Worm (Caenorhabditis elegans): ENCODE results near the gene ben-1.

ben-1 gene

DNA sequence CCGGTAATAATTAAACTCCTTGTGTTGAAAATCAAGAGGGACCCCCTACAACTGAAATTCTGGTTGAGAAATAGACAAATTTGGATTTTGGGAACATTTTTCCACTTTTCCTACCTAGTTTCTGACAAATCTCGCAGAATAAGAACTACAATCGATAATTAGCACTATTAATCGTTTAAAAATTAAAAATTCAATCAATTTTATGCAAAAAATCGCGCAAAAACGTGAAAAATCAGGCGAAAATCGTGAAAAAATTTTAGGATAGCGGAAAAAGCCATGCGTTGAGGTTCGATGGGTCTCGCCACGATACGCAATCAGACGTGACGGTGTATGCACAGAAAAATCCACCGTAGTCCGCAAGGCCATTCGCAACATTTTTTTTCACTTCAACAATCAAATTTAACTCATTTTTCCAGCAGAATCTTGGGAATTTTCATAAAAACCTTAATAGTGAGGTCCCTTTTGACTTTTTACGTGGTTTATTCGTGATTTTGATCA lies 36.3 kb downstream of the ben-1 start, which contains the start of gene lias-1:
lias-1 (minus strand) TSS at position 51 of the 498 bp plus-strand sequence.
- no peak for TF ChIP-seq tag-97 (GFP tag; IDR thresholded peaks at IDR 0.05)
- TF ChIP-seq nhr-28 (tag; optimal IDR thresholded peaks at IDR 0.05) = peak; percentile 68
- TF ChIP-seq unc-62 (GFP tag; optimal IDR thresholded peaks at IDR 0.05 in 1 of 2) = peak in 1 of 2 experiments; percentile 89
- TF ChIP-seq unc-62 (tag; optimal IDR thresholded peaks at IDR 0.05) = no peak
- TF ChIP-seq nhr-6 (tag; optimal IDR thresholded peaks at IDR 0.05) = peak; percentile 73
- TF ChIP-seq tra-1 (GFP tag; IDR thresholded peaks at IDR 0.05) = no peak
- TF ChIP-seq mdt-29 (GFP tag; IDR thresholded peaks at IDR 0.05) = no peak
- TF ChIP-seq zip-11 (GFP tag; IDR thresholded peaks at IDR 0.05) = no peak
- TF ChIP-seq ceh-62 (tag; optimal IDR thresholded peaks at IDR 0.05) = no peak
- peak; percentile 8 for TF ChIP-seq unc-130 (GFP tag; optimal IDR thresholded peaks at IDR 0.05)
- TF ChIP-seq F37D6.2 (tag; optimal IDR thresholded peaks at IDR 0.05) = no peak
- TF ChIP-seq nhr-48 (tag; optimal IDR thresholded peaks at IDR 0.05) = no peak
- no peak for TF ChIP-seq ZK337.2 (GFP tag; IDR thresholded peaks at IDR 0.05)
- TF ChIP-seq lsy-2 (tag; optimal IDR thresholded peaks at IDR 0.05) = peak; percentile 83 to 98
- no peak for TF ChIP-seq set-16 (GFP tag; IDR thresholded peaks at IDR 0.05)
- TF ChIP-seq Y5F2A.4 (GFP tag; optimal IDR thresholded peaks at IDR 0.05) = no peak
- TF ChIP-seq Y48G9A.11 (GFP tag; IDR thresholded peaks at IDR 0.05) = no peak
- no peak for TF ChIP-seq saeg-2 (GFP tag; IDR thresholded peaks at IDR 0.05)
- TF ChIP-seq F10B5.3 (tag; optimal IDR thresholded peaks at IDR 0.05) = no peak
- peak; percentile 83 for TF ChIP-seq lin-38 (GFP tag; IDR thresholded peaks at IDR 0.05)
- no peak for TF ChIP-seq nhr-42 (GFP tag; IDR thresholded peaks at IDR 0.05)
- no peak for TF ChIP-seq snpc-4 (tag; optimal IDR thresholded peaks at IDR 0.05)
- no peak for TF ChIP-seq Y75B8A.6 (GFP tag; IDR thresholded peaks at IDR 0.05)
- TF ChIP-seq unc-39 (tag; optimal IDR thresholded peaks at IDR 0.05) = no peak
- TF ChIP-seq D1046.2 (GFP tag; IDR thresholded peaks at IDR 0.05) = no peak
- TF ChIP-seq ceh-32 (tag; optimal IDR thresholded peaks at IDR 0.05; ENCODE audit: poor library complexity) = no peak
- TF ChIP-seq ceh-20 (GFP tag; IDR thresholded peaks at IDR 0.05) = no peak
- no peak for TF ChIP-seq skn-1 (tag; optimal IDR thresholded peaks at IDR 0.05)
- TF ChIP-seq ceh-82 (tag; optimal IDR thresholded peaks at IDR 0.05) = no peak
- TF ChIP-seq mxl-2 (GFP tag; conservative IDR thresholded peaks at IDR 0.05) = no peak
- TF ChIP-seq T20F7.1 (GFP tag; optimal IDR thresholded peaks at IDR 0.05) = peak; percentile 76
- no peak for TF ChIP-seq nhr-102 (tag; optimal IDR thresholded peaks at IDR 0.05)
- TF ChIP-seq attf-4 (tag; optimal IDR thresholded peaks at IDR 0.05) = no peak
- TF ChIP-seq fos-1 (tag; optimal IDR thresholded peaks at IDR 0.05) = no peak
- TF ChIP-seq dmd-9 (GFP tag; IDR thresholded peaks at IDR 0.05) = no peak
- TF ChIP-seq daf-12 (tag; optimal IDR thresholded peaks at IDR 0.05) = no peak
- peak; percentile 6 for TF ChIP-seq ztf-7 (tag; optimal IDR thresholded peaks at IDR 0.05)
- TF ChIP-seq pha-4 (GFP tag; IDR thresholded peaks at IDR 0.05) = no peak
- TF ChIP-seq pha-4 (tag; optimal IDR thresholded peaks at IDR 0.05) = peak; percentile 33
- TF ChIP-seq gei-8 (GFP tag; optimal IDR thresholded peaks at IDR 0.05) = no peak
- TF ChIP-seq F49E8.2 (tag; optimal IDR thresholded peaks at IDR 0.05; ENCODE audit: borderline replicate concordance) = no peak
- no peak for TF ChIP-seq daf-19 (GFP tag; conservative IDR thresholded peaks at IDR 0.05)
- no peak for TF ChIP-seq lin-29 (GFP tag; IDR thresholded peaks at IDR 0.05)
- TF ChIP-seq nhr-11 (tag; optimal IDR thresholded peaks at IDR 0.05) = peak; percentile 70
- peak in 1 of 2 experiments; percentile 72 for TF ChIP-seq mdl-1 (tag; optimal IDR thresholded peaks at IDR 0.05)
- peak; percentile 92 for TF ChIP-seq ama-1 (optimal IDR thresholded peaks at IDR 0.05)
- TF ChIP-seq lim-7 (GFP tag; IDR thresholded peaks at IDR 0.05) = no peak
- no peak for TF ChIP-seq lin-15B (tag; optimal IDR thresholded peaks at IDR 0.05)
- peak; percentile 84 for TF ChIP-seq dpl-1 (GFP tag; optimal IDR thresholded peaks at IDR 0.05)
- TF ChIP-seq jun-1 (tag; optimal IDR thresholded peaks at IDR 0.05) = no peak
- no peak for TF ChIP-seq madf-5 (GFP tag; IDR thresholded peaks at IDR 0.05)
- no peak for TF ChIP-seq R02D3.7 (tag; optimal IDR thresholded peaks at IDR 0.05)
- no peak for TF ChIP-seq sdz-12 (GFP tag; optimal IDR thresholded peaks at IDR 0.05)
- TF ChIP-seq hmg-1.1 (GFP tag; IDR thresholded peaks at IDR 0.05) = peak; percentile 66
